Fruit fly (Drosophila melanogaster): ENCODE measurements around the gene Had1.

Gene Had1

dm6 chrX:16279340-16279941 lies 29.0 kb downstream of the Had1 start (continued):
- TF ChIP-seq knrl (GFP tag; IDR thresholded peaks at IDR 0.05; ENCODE audit: partially characterized antibody): peak; percentile 43; the same call in 1 of the 3 replicates
- peak; percentile 89 for TF ChIP-seq sob (GFP tag; IDR thresholded peaks at IDR 0.05)
- peak; percentile 39 for TF ChIP-seq da (GFP tag; optimal IDR thresholded peaks at IDR 0.05)
- TF ChIP-seq luna (GFP tag; optimal IDR thresholded peaks at IDR 0.05): peak; percentile 72
- peak; percentile 32 for TF ChIP-seq kay (GFP tag; optimal IDR thresholded peaks at IDR 0.05)
- TF ChIP-seq CG7556 (GFP tag; optimal IDR thresholded peaks at IDR 0.05): peak; percentile 17
- TF ChIP-seq tap (tag; optimal IDR thresholded peaks at IDR 0.05): peak; percentile 60
- TF ChIP-seq E2f2 (GFP tag; IDR thresholded peaks at IDR 0.05): peak; percentile 42
- TF ChIP-seq mirr (GFP tag; optimal IDR thresholded peaks at IDR 0.05): peak; percentile 8
- peak; percentile 83 for TF ChIP-seq CG2120 (GFP tag; optimal IDR thresholded peaks at IDR 0.05)
- peak; percentile 60 for TF ChIP-seq Hmr (GFP tag; optimal IDR thresholded peaks at IDR 0.05)
- no peak for TF ChIP-seq h (optimal IDR thresholded peaks at IDR 0.05)
- peak; percentile 82 to 94 for TF ChIP-seq dpn (GFP tag; optimal IDR thresholded peaks at IDR 0.05)
- peak; percentile 94 for TF ChIP-seq pnt (GFP tag; optimal IDR thresholded peaks at IDR 0.05)
- TF ChIP-seq sna (GFP tag; IDR thresholded peaks at IDR 0.05; ENCODE audit: partially characterized antibody): no peak
- peak; percentile 61 for TF ChIP-seq CG13296 (GFP tag; optimal IDR thresholded peaks at IDR 0.05)
- peak; percentile 71 for TF ChIP-seq CG8089 (GFP tag; optimal IDR thresholded peaks at IDR 0.05)
- peak; percentile 33 for TF ChIP-seq CG3995 (GFP tag; optimal IDR thresholded peaks at IDR 0.05)
- TF ChIP-seq CG4617 (GFP tag; optimal IDR thresholded peaks at IDR 0.05; ENCODE audit: borderline replicate concordance): peak; percentile 47
- TF ChIP-seq kah (GFP tag; optimal IDR thresholded peaks at IDR 0.05): peak; percentile 44
- peak; percentile 41; the same call in 1 of the 2 replicates for TF ChIP-seq crol (GFP tag; IDR thresholded peaks at IDR 0.05)
- no peak for TF ChIP-seq MESR4 (GFP tag; optimal IDR thresholded peaks at IDR 0.05)
- no peak for TF ChIP-seq Dfd (GFP tag; optimal IDR thresholded peaks at IDR 0.05)
- TF ChIP-seq ase (GFP tag; IDR thresholded peaks at IDR 0.05): peak; percentile 87
- TF ChIP-seq CG42726 (GFP tag; IDR thresholded peaks at IDR 0.05; ENCODE audit: partially characterized antibody): peak; percentile 79
- TF ChIP-seq Rx (GFP tag; IDR thresholded peaks at IDR 0.05): peak; percentile 81
- TF ChIP-seq Mad (GFP tag; optimal IDR thresholded peaks at IDR 0.05): peak; percentile 45
- peak; percentile 55 for TF ChIP-seq CG12659 (GFP tag; optimal IDR thresholded peaks at IDR 0.05)
- TF ChIP-seq Sin3A (optimal IDR thresholded peaks at IDR 0.05): no peak
- peak; percentile 85 for TF ChIP-seq Ada2b (GFP tag; IDR thresholded peaks at IDR 0.05)
- TF ChIP-seq sisA (GFP tag; IDR thresholded peaks at IDR 0.05): peak; percentile 94
- peak; percentile 48 for TF ChIP-seq CTCF (GFP tag; optimal IDR thresholded peaks at IDR 0.05)
- peak; percentile 87 for TF ChIP-seq ken (GFP tag; IDR thresholded peaks at IDR 0.05)
- no peak for TF ChIP-seq CG15479 (GFP tag; optimal IDR thresholded peaks at IDR 0.05)
- TF ChIP-seq shn (GFP tag; optimal IDR thresholded peaks at IDR 0.05): peak; percentile 73
- no peak for TF ChIP-seq Sry-β (GFP tag; optimal IDR thresholded peaks at IDR 0.05)
- TF ChIP-seq psq (GFP tag; optimal IDR thresholded peaks at IDR 0.05): no peak
- TF ChIP-seq trh (GFP tag; optimal IDR thresholded peaks at IDR 0.05): no peak
- peak; percentile 40 for TF ChIP-seq CG11723 (GFP tag; optimal IDR thresholded peaks at IDR 0.05)
- TF ChIP-seq jigr1 (GFP tag; IDR thresholded peaks at IDR 0.05): peak; percentile 79; the same call in 2 of the 3 replicates
- TF ChIP-seq CG17186 (GFP tag; optimal IDR thresholded peaks at IDR 0.05): peak; percentile 22
- TF ChIP-seq ind (GFP tag; optimal IDR thresholded peaks at IDR 0.05): peak; percentile 89
- TF ChIP-seq peb (GFP tag; IDR thresholded peaks at IDR 0.05): peak; percentile 88
- peak; percentile 83 for TF ChIP-seq CG5953 (GFP tag; IDR thresholded peaks at IDR 0.05)
- TF ChIP-seq CG12769 (tag; optimal IDR thresholded peaks at IDR 0.05): peak; percentile 89
- peak; percentile 76 for TF ChIP-seq CG17359 (tag; optimal IDR thresholded peaks at IDR 0.05)
- TF ChIP-seq CG12219 (GFP tag; optimal IDR thresholded peaks at IDR 0.05): peak; percentile 68
- TF ChIP-seq phol (tag; optimal IDR thresholded peaks at IDR 0.05): peak; percentile 82
- peak; percentile 43 for TF ChIP-seq Deaf1 (tag; optimal IDR thresholded peaks at IDR 0.05)
- TF ChIP-seq D (optimal IDR thresholded peaks at IDR 0.05): no peak
- peak; percentile 70 for TF ChIP-seq D (GFP tag; optimal IDR thresholded peaks at IDR 0.05)
- TF ChIP-seq cato (GFP tag; optimal IDR thresholded peaks at IDR 0.05; ENCODE audit: borderline replicate concordance): peak; percentile 14

Data from whole organism, embryonic.